Worm (Caenorhabditis elegans) whole organism, L1 larva: Measurements from ENCODE around the gene Y75B12B.10.

Experiments used
- aha-1 ChIP-seq: fragments of 150-350 bp; optimal IDR thresholded peaks from 2 replicates; lab custom pipeline; 2014; ENCODE audit warnings: missing biosample characterization, missing genetic modification characterization
- ets-5 ChIP-seq: fragments of 200-800 bp; sonication (Bioruptor generic); IDR thresholded peaks from 2 replicates; pipeline ENCODE4 v1.3.6; 2022; ENCODE audit warnings: missing genetic modification characterization, missing compliant biosample characterization
- lsy-2 ChIP-seq, 2 experiments: fragments of 150-350 bp; optimal IDR thresholded peaks; 2 replicates each; lab custom pipeline; 2014; ENCODE audit warnings: missing biosample characterization in 2 of 2, missing genetic modification characterization in 2 of 2
- sptf-1 ChIP-seq: fragments of 150-350 bp; optimal IDR thresholded peaks from 2 replicates; lab custom pipeline; 2014; ENCODE audit warnings: missing biosample characterization, missing genetic modification characterization
- unc-62 ChIP-seq: fragments of 150-350 bp; optimal IDR thresholded peaks from 2 replicates; lab custom pipeline; 2014; ENCODE audit warnings: missing biosample characterization, missing genetic modification reagents, missing genetic modification characterization

DNA sequence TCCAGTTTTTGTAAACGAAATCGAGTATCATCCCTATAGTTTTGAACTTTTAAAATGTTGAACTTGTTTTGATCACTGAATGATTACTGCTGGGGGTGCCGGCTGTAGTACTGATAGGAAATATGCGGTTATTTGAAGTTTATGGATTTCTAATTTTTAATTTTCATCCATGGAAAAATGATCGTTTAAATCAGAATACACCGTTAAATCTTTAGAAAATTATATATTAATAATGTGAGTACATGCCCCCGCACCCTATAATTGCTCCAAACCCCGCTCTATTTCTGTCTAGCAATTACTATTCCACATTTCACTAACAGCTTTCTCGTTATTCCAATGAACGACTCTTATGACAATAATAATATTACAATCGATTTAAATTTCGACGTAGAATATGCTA lies at the start of gene Y75B12B.10:
- no peak for TF ChIP-seq sptf-1
- no peak for TF ChIP-seq ets-5
- TF ChIP-seq unc-62 (GFP tag; lab: Kevin White, UChicago): no peak
- TF ChIP-seq aha-1: no peak
- no peak for TF ChIP-seq lsy-2 (tag; optimal IDR thresholded peaks at IDR 0.05; lab: Kevin White, UChicago)
